Fruit fly (Drosophila melanogaster) whole organism, embryonic: ENCODE measurements around the gene CG17768.

Experiments
- BEAF-32 ChIP-seq: fragments of 200-800 bp; sonication (Bioruptor generic); optimal IDR thresholded peaks from 3 replicates; lab custom pipeline; 2017; ENCODE audit warnings: missing biosample characterization, missing genetic modification characterization, mild to moderate bottlenecking, moderate library complexity, missing genetic modification reagents
- BtbVII ChIP-seq: fragments of 200-800 bp; sonication (Bioruptor generic); optimal IDR thresholded peaks from 3 replicates; lab custom pipeline; 2017; ENCODE audit warnings: missing biosample characterization, mild to moderate bottlenecking, missing genetic modification characterization
- CG10979 ChIP-seq: fragments of 200-800 bp; sonication (Bioruptor generic); optimal IDR thresholded peaks from 2 replicates; lab custom pipeline; 2018; ENCODE audit warnings: missing biosample characterization, mild to moderate bottlenecking, missing genetic modification characterization, moderate library complexity
- CG12071 ChIP-seq: fragments of 200-800 bp; sonication (Bioruptor generic); optimal IDR thresholded peaks from 3 replicates; lab custom pipeline; 2018; ENCODE audit warnings: missing biosample characterization, mild to moderate bottlenecking, missing genetic modification characterization
- CG14710 ChIP-seq: fragments of 200-800 bp; sonication (Bioruptor generic); optimal IDR thresholded peaks from 3 replicates; lab custom pipeline; 2019; ENCODE audit warnings: missing biosample characterization, mild to moderate bottlenecking, missing genetic modification characterization, moderate library complexity
- CG14965 ChIP-seq: fragments of 200-800 bp; sonication (Bioruptor generic); optimal IDR thresholded peaks from 2 replicates; lab custom pipeline; 2016; ENCODE audit warnings: missing biosample characterization, missing genetic modification characterization, borderline replicate concordance
- CG16815 ChIP-seq: fragments of 200-800 bp; sonication (Bioruptor generic); optimal IDR thresholded peaks from 3 replicates; lab custom pipeline; 2017; ENCODE audit warnings: missing biosample characterization, mild to moderate bottlenecking, missing genetic modification characterization
- CG17385 ChIP-seq: fragments of 200-800 bp; sonication (Bioruptor generic); optimal IDR thresholded peaks from 3 replicates; lab custom pipeline; 2018; ENCODE audit warnings: missing biosample characterization, mild to moderate bottlenecking, missing genetic modification characterization
- CG30020 ChIP-seq: fragments of 200-800 bp; optimal IDR thresholded peaks from 2 replicates; lab custom pipeline; 2019; ENCODE audit warnings: missing biosample characterization, mild to moderate bottlenecking, missing genetic modification characterization, moderate library complexity
- CG32532 ChIP-seq: fragments of 200-800 bp; sonication (Bioruptor generic); IDR thresholded peaks from 2 replicates; pipeline ENCODE4 v1.3.6; 2022; ENCODE audit warnings: missing biosample characterization, missing genetic modification characterization
- CG33557 ChIP-seq: fragments of 200-800 bp; sonication (Bioruptor generic); optimal IDR thresholded peaks from 2 replicates; lab custom pipeline; 2019; ENCODE audit warnings: missing biosample characterization, mild to moderate bottlenecking, missing genetic modification characterization, moderate library complexity
- CG34422 ChIP-seq: fragments of 200-800 bp; sonication (Bioruptor generic); IDR thresholded peaks from 3 replicates; pipeline ENCODE4 v1.3.6; 2022; ENCODE audit warnings: missing biosample characterization, missing genetic modification characterization
- CG4854 ChIP-seq: fragments of 200-800 bp; sonication (Bioruptor generic); optimal IDR thresholded peaks from 2 replicates; lab custom pipeline; 2016; ENCODE audit warnings: missing biosample characterization, missing genetic modification characterization, inconsistent platforms
- CG6175 ChIP-seq: fragments of 200-800 bp; sonication (Bioruptor generic); IDR thresholded peaks from 3 replicates; pipeline ENCODE4 v1.3.6; 2022; ENCODE audit warnings: missing biosample characterization, missing genetic modification characterization
- CG7745 ChIP-seq: fragments of 200-800 bp; sonication (Bioruptor generic); optimal IDR thresholded peaks from 2 replicates; lab custom pipeline; 2018; ENCODE audit warnings: missing biosample characterization, mild to moderate bottlenecking, missing genetic modification characterization, moderate library complexity
- CG8290 ChIP-seq, 3 experiments: fragments of 200-800 bp; sonication (Bioruptor generic); optimal IDR thresholded peaks; 2 replicates each; lab custom pipeline; 2016 to 2019; ENCODE audit warnings: missing biosample characterization in 3 of 3, missing genetic modification characterization in 3 of 3, mild to moderate bottlenecking in 2 of 3, moderate library complexity in 1 of 3
- CG9609 ChIP-seq: fragments of 200-800 bp; sonication (Bioruptor generic); optimal IDR thresholded peaks from 3 replicates; lab custom pipeline; 2016; ENCODE audit warnings: missing biosample characterization, missing genetic modification characterization
- CG9727 ChIP-seq: fragments of 200-800 bp; sonication (Bioruptor generic); optimal IDR thresholded peaks from 3 replicates; lab custom pipeline; 2017; ENCODE audit warnings: missing biosample characterization, mild to moderate bottlenecking, missing genetic modification characterization
- CG9932 ChIP-seq: fragments of 200-800 bp; sonication (Bioruptor generic); IDR thresholded peaks from 2 replicates; pipeline ENCODE4 v1.3.6; 2022; ENCODE audit warnings: missing biosample characterization, missing genetic modification characterization
- Dip3 ChIP-seq: fragments of 200-800 bp; sonication (Bioruptor generic); optimal IDR thresholded peaks from 3 replicates; lab custom pipeline; 2016; ENCODE audit warnings: missing biosample characterization, missing genetic modification characterization
- Dp ChIP-seq: fragments of 200-800 bp; sonication (Bioruptor generic); optimal IDR thresholded peaks from 2 replicates; lab custom pipeline; 2018; ENCODE audit warnings: missing biosample characterization, mild to moderate bottlenecking, missing genetic modification characterization, moderate library complexity
- Eip74EF ChIP-seq, 2 experiments: fragments of 200-800 bp in 1 of 2; fragments of >200 bp in 1 of 2; sonication (Bioruptor generic) in 1 of 2; optimal IDR thresholded peaks; 2 replicates each; lab custom pipeline; 2017 to 2019; ENCODE audit warnings: missing biosample characterization in 2 of 2, missing genetic modification characterization in 2 of 2, mild to moderate bottlenecking in 1 of 2, moderate library complexity in 1 of 2
- Fer1 ChIP-seq: fragments of 200-800 bp; sonication (Bioruptor generic); optimal IDR thresholded peaks from 2 replicates; lab custom pipeline; 2017; ENCODE audit warnings: missing biosample characterization, mild to moderate bottlenecking, missing genetic modification characterization
- Fer2 ChIP-seq: fragments of 200-800 bp; sonication (Bioruptor generic); optimal IDR thresholded peaks from 2 replicates; lab custom pipeline; 2018; ENCODE audit warnings: missing biosample characterization, mild to moderate bottlenecking, missing genetic modification characterization, moderate library complexity
- Jarid2 ChIP-seq: fragments of 200-800 bp; sonication (Bioruptor generic); optimal IDR thresholded peaks from 3 replicates; lab custom pipeline; 2017; ENCODE audit warnings: mild to moderate bottlenecking, missing biosample characterization, missing genetic modification reagents, missing genetic modification characterization
- Med ChIP-seq: fragments of 200-800 bp; sonication (Bioruptor generic); peaks from one replicate; lab custom pipeline; 2016; ENCODE audit warnings: missing biosample characterization, missing genetic modification characterization, mild to moderate bottlenecking, inconsistent platforms, moderate library complexity
- Nf-YA ChIP-seq: fragments of 200-800 bp; sonication (Bioruptor generic); IDR thresholded peaks from 2 replicates; pipeline ENCODE4 v1.3.6; 2022; ENCODE audit warnings: missing biosample characterization, missing genetic modification characterization
- Trl ChIP-seq, 3 experiments: fragments of >200 bp in 2 of 3; fragments of 200-800 bp in 1 of 3; sonication (Bioruptor generic) in 1 of 3; optimal IDR thresholded peaks; 2 replicates in 1 of 3; 3 replicates in 2 of 3; lab custom pipeline; 2016 to 2017; ENCODE audit warnings: missing biosample characterization in 1 of 3, missing genetic modification characterization in 1 of 3
- Xrp1 ChIP-seq: fragments of 200-800 bp; sonication (Bioruptor generic); IDR thresholded peaks from 2 replicates; pipeline ENCODE4 v1.3.6; 2022; ENCODE audit warnings: missing biosample characterization, missing genetic modification characterization
- cato ChIP-seq: fragments of 200-800 bp; sonication (Bioruptor generic); optimal IDR thresholded peaks from 2 replicates; lab custom pipeline; 2016; ENCODE audit warnings: missing biosample characterization, missing genetic modification characterization, borderline replicate concordance
- caup ChIP-seq: fragments of 200-800 bp; sonication (Bioruptor generic); optimal IDR thresholded peaks from 3 replicates; lab custom pipeline; 2017; ENCODE audit warnings: missing biosample characterization, mild to moderate bottlenecking, missing genetic modification characterization, moderate library complexity; ENCODE audit not compliant: severe bottlenecking
- chm ChIP-seq: fragments of 200-800 bp; sonication (Bioruptor generic); IDR thresholded peaks from 2 replicates; pipeline ENCODE4 v1.3.6; 2022; ENCODE audit warnings: missing biosample characterization, missing genetic modification characterization
- cwo ChIP-seq: fragments of 200-800 bp; sonication (Bioruptor generic); optimal IDR thresholded peaks from 3 replicates; lab custom pipeline; 2017; ENCODE audit warnings: missing biosample characterization, missing genetic modification characterization, mild to moderate bottlenecking, moderate library complexity, missing genetic modification reagents
- dimm ChIP-seq: fragments of 200-800 bp; sonication (Bioruptor generic); IDR thresholded peaks from 2 replicates; pipeline ENCODE4 v1.3.6; 2022; ENCODE audit warnings: missing biosample characterization, missing genetic modification characterization
- dpn ChIP-seq, 2 experiments: fragments of 200-800 bp; sonication (Bioruptor generic); optimal IDR thresholded peaks; 3 replicates each; lab custom pipeline; 2016; ENCODE audit warnings: missing biosample characterization in 2 of 2, missing genetic modification characterization in 2 of 2
- emc ChIP-seq: fragments of 200-800 bp; sonication (Bioruptor generic); optimal IDR thresholded peaks from 2 replicates; lab custom pipeline; 2016; ENCODE audit warnings: missing biosample characterization, missing genetic modification characterization
- her ChIP-seq: fragments of 200-800 bp; sonication (Bioruptor generic); optimal IDR thresholded peaks from 2 replicates; lab custom pipeline; 2016; ENCODE audit warnings: missing biosample characterization, missing genetic modification characterization
- nerfin-1 ChIP-seq: fragments of 200-800 bp; sonication (Bioruptor generic); optimal IDR thresholded peaks from 3 replicates; lab custom pipeline; 2019; ENCODE audit warnings: missing biosample characterization, mild to moderate bottlenecking, missing genetic modification characterization, moderate library complexity
- nom ChIP-seq: fragments of 200-800 bp; sonication (Bioruptor generic); optimal IDR thresholded peaks from 2 replicates; lab custom pipeline; 2017; ENCODE audit warnings: missing biosample characterization, missing genetic modification characterization, mild to moderate bottlenecking, moderate library complexity, missing genetic modification reagents
- oc ChIP-seq: fragments of 200-800 bp; sonication (Bioruptor generic); optimal IDR thresholded peaks from 2 replicates; lab custom pipeline; 2018; ENCODE audit warnings: missing biosample characterization, mild to moderate bottlenecking, missing genetic modification characterization, moderate library complexity
- peb ChIP-seq: fragments of 200-800 bp; sonication (Bioruptor generic); IDR thresholded peaks from 2 replicates; pipeline ENCODE4 v1.3.6; 2022; ENCODE audit warnings: missing biosample characterization, missing genetic modification characterization
- sc ChIP-seq, 3 experiments: fragments of >200 bp in 2 of 3; fragments of 200-800 bp in 1 of 3; sonication (Bioruptor generic) in 1 of 3; optimal IDR thresholded peaks; 2 replicates in 2 of 3; 3 replicates in 1 of 3; lab custom pipeline; 2017; ENCODE audit warnings: mild to moderate bottlenecking in 1 of 3, missing biosample characterization in 1 of 3, missing genetic modification characterization in 1 of 3, missing genetic modification reagents in 1 of 3
- seq ChIP-seq: fragments of 200-800 bp; sonication (Bioruptor generic); IDR thresholded peaks from 2 replicates; pipeline ENCODE4 v1.3.6; 2022; ENCODE audit warnings: missing biosample characterization, missing genetic modification characterization
- ssp ChIP-seq: fragments of 200-800 bp; sonication (Bioruptor generic); IDR thresholded peaks from 2 replicates; pipeline ENCODE4 v1.3.6; 2022; ENCODE audit warnings: missing biosample characterization, missing genetic modification characterization
- sug ChIP-seq: fragments of 200-800 bp; optimal IDR thresholded peaks from 2 replicates; lab custom pipeline; 2019; ENCODE audit warnings: missing biosample characterization, mild to moderate bottlenecking, missing genetic modification characterization, moderate library complexity
- ttk ChIP-seq: fragments of 200-800 bp; sonication (Bioruptor generic); IDR thresholded peaks from 2 replicates; pipeline ENCODE4 v2.1.2; 2022; ENCODE audit warnings: missing biosample characterization, missing genetic modification characterization
- wor ChIP-seq: fragments of 200-800 bp; sonication (Bioruptor generic); IDR thresholded peaks from 2 replicates; pipeline ENCODE4 v1.3.6; 2022; ENCODE audit warnings: missing biosample characterization, missing genetic modification characterization
- zfh1 ChIP-seq: fragments of 200-800 bp; sonication (Bioruptor generic); IDR thresholded peaks from 3 replicates; pipeline ENCODE4 v1.3.6; 2022; ENCODE audit warnings: missing biosample characterization, missing genetic modification characterization

Gene CG17768

DNA sequence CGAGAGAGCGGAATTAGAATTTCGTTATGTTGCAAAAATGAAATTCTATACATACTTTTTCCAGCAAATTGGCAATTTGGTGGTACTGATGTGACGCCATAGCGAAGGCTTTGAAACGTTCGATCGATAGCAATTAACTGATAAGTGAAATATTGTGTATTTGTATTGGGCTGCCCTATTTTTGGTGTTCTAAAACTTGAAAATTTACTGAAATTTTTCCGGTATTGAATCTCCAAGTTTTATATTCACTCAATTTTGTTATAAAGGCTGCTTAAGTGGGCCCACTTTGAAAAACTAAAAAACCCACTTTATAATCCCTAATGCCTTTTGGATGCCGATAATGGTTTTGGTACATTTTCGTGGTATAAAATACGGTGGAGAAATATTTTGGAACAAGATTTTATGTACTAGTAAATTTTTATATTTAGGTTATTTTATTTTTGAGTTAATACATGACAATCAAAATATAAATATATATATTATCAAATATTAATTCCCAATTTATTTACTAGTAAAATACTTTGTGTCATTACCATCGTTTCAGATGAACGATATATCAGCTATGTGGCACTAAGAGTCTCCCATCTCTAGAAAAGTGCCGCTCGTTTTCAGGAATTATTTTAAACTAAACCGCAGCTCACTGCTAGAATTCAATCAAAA lies 42.5 kb downstream of the CG17768 start, which contains the start of the genes Cand1 and pim (continued):
- TF ChIP-seq cato (no peak), oc (tag; lab: Kevin White, UChicago) (no peak), CG32532 (no peak), peb (no peak), CG7745 (tag; lab: Kevin White, UChicago) (no peak), CG14965 (GFP tag; lab: Kevin White, UChicago) (no peak), CG17385 (GFP tag; lab: Kevin White, UChicago) (no peak), wor (no peak), BtbVII (GFP tag; lab: Kevin White, UChicago) (no peak), sug (tag; lab: Kevin White, UChicago) (peak; percentile 33), CG30020 (tag; lab: Kevin White, UChicago) (peak; percentile 97), Xrp1 (GFP tag; lab: Robert Waterston, UW) (no peak), ssp (GFP tag; lab: Robert Waterston, UW) (peak; percentile 29; the same call in 1 of the 2 replicates), CG4854 (GFP tag; lab: Kevin White, UChicago) (no peak), caup (GFP tag; lab: Kevin White, UChicago) (no peak), Eip74EF (GFP tag; optimal IDR thresholded peaks at IDR 0.05; lab: Kevin White, UChicago) (no peak), chm (GFP tag; lab: Robert Waterston, UW) (no peak), Nf-YA (GFP tag; lab: Robert Waterston, UW) (no peak), CG16815 (no peak), CG10979 (tag; lab: Kevin White, UChicago) (no peak), emc (GFP tag; lab: Kevin White, UChicago) (no peak), Fer2 (tag; lab: Kevin White, UChicago) (no peak), BEAF-32 (GFP tag; lab: Kevin White, UChicago) (peak; percentile 77), CG33557 (peak; percentile 10), CG9609 (no peak), CG9932 (GFP tag; lab: Robert Waterston, UW) (peak; percentile 52; the same call in 1 of the 2 replicates), Fer1 (peak; percentile 3), CG12071 (GFP tag; lab: Kevin White, UChicago) (no peak), sc (optimal IDR thresholded peaks at IDR 0.05; lab: Kevin White, UChicago) (no peak), sc (GFP tag; optimal IDR thresholded peaks at IDR 0.05; lab: Kevin White, UChicago) (no peak), her (no peak), dpn (GFP tag; optimal IDR thresholded peaks at IDR 0.05; lab: Kevin White, UChicago) (peak in 1 of 2 experiments; percentile 12), CG14710 (tag; lab: Kevin White, UChicago) (peak; percentile 77), CG9727 (GFP tag; lab: Kevin White, UChicago) (no peak), CG6175 (GFP tag; lab: Robert Waterston, UW) (no peak), ttk (no peak), nom (GFP tag; lab: Kevin White, UChicago) (no peak), Jarid2 (GFP tag; lab: Kevin White, UChicago) (no peak), CG8290 (GFP tag; optimal IDR thresholded peaks at IDR 0.05; lab: Kevin White, UChicago) (no peak), CG8290 (tag; optimal IDR thresholded peaks at IDR 0.05; lab: Kevin White, UChicago) (no peak), zfh1 (GFP tag; lab: Robert Waterston, UW) (no peak), Med (GFP tag; lab: Kevin White, UChicago) (peak; percentile 17), nerfin-1 (peak; percentile 26), cwo (GFP tag; lab: Kevin White, UChicago) (no peak), seq (no peak), Dip3 (GFP tag; lab: Kevin White, UChicago) (no peak), dimm (no peak), Dp (peak; percentile 77), Trl (optimal IDR thresholded peaks at IDR 0.05; lab: Kevin White, UChicago) (no peak), Trl (GFP tag; optimal IDR thresholded peaks at IDR 0.05; lab: Kevin White, UChicago) (no peak), CG34422 (GFP tag; lab: Robert Waterston, UW) (no peak)
